Worm (Caenorhabditis elegans) whole organism, mixed stage, embryonic: ENCODE results near the gene AC3.5.

Experiments
- M03D4.4 ChIP-seq: sonication (generic microtip); optimal IDR thresholded peaks from 2 replicates; lab custom pipeline; 2017; ENCODE audit warnings: mild to moderate bottlenecking, missing genetic modification characterization, missing compliant biosample characterization
- bed-3 ChIP-seq: fragments of 200-800 bp; sonication (Bioruptor generic); optimal IDR thresholded peaks from 3 replicates; lab custom pipeline; 2018; ENCODE audit warnings: mild to moderate bottlenecking, missing genetic modification characterization, moderate library complexity, missing compliant biosample characterization
- ceh-39 ChIP-seq: fragments of 150-350 bp; optimal IDR thresholded peaks from 2 replicates; lab custom pipeline; 2014; ENCODE audit warnings: missing biosample characterization, missing genetic modification characterization
- ceh-43 ChIP-seq: fragments of 200-800 bp; sonication (Bioruptor generic); optimal IDR thresholded peaks from 2 replicates; lab custom pipeline; 2018; ENCODE audit warnings: mild to moderate bottlenecking, missing genetic modification characterization, moderate library complexity, missing compliant biosample characterization
- ceh-83 ChIP-seq: fragments of 200-800 bp; sonication (Bioruptor generic); optimal IDR thresholded peaks from 2 replicates; lab custom pipeline; 2018; ENCODE audit warnings: mild to moderate bottlenecking, missing genetic modification characterization, missing compliant biosample characterization
- ces-1 ChIP-seq: fragments of 150-350 bp; optimal IDR thresholded peaks from 2 replicates; lab custom pipeline; 2014; ENCODE audit warnings: missing biosample characterization, missing genetic modification reagents, missing genetic modification characterization
- cnd-1 ChIP-seq: fragments of 200-800 bp; sonication (Bioruptor generic); optimal IDR thresholded peaks from 2 replicates; lab custom pipeline; 2018; ENCODE audit warnings: mild to moderate bottlenecking, missing genetic modification characterization, missing compliant biosample characterization
- drap-1 ChIP-seq: fragments of 200-800 bp; sonication (Bioruptor generic); optimal IDR thresholded peaks from 3 replicates; lab custom pipeline; 2018; ENCODE audit warnings: mild to moderate bottlenecking, missing genetic modification characterization, missing compliant biosample characterization
- elt-1 ChIP-seq: sonication (generic microtip); optimal IDR thresholded peaks from 2 replicates; lab custom pipeline; 2017; ENCODE audit warnings: missing genetic modification characterization, mild to moderate bottlenecking, missing compliant biosample characterization, antibody characterized with exemption, moderate library complexity, borderline replicate concordance; ENCODE audit not compliant: insufficient read depth
- elt-3 ChIP-seq: fragments of 150-350 bp; optimal IDR thresholded peaks from 2 replicates; lab custom pipeline; 2014; ENCODE audit warnings: missing biosample characterization, missing genetic modification characterization
- flh-1 ChIP-seq: fragments of 200-800 bp; sonication (Bioruptor generic); optimal IDR thresholded peaks from 2 replicates; lab custom pipeline; 2018; ENCODE audit warnings: mild to moderate bottlenecking, missing genetic modification characterization, moderate library complexity, missing compliant biosample characterization
- ham-2 ChIP-seq: fragments of 200-800 bp; sonication (Bioruptor generic); optimal IDR thresholded peaks from 2 replicates; lab custom pipeline; 2018; ENCODE audit warnings: mild to moderate bottlenecking, missing genetic modification characterization, missing compliant biosample characterization
- hlh-1 ChIP-seq: fragments of 150-350 bp; optimal IDR thresholded peaks from 2 replicates; lab custom pipeline; 2014; ENCODE audit warnings: missing biosample characterization, missing genetic modification reagents, missing genetic modification characterization
- lin-13 ChIP-seq: fragments of 150-350 bp; optimal IDR thresholded peaks from 2 replicates; lab custom pipeline; 2014; ENCODE audit warnings: missing biosample characterization, missing genetic modification characterization
- lin-32 ChIP-seq: fragments of 200-800 bp; sonication (Bioruptor generic); optimal IDR thresholded peaks from 2 replicates; lab custom pipeline; 2018; ENCODE audit warnings: mild to moderate bottlenecking, missing genetic modification characterization, missing compliant biosample characterization
- lsy-2 ChIP-seq: fragments of 150-350 bp; optimal IDR thresholded peaks from 2 replicates; lab custom pipeline; 2014; ENCODE audit warnings: missing biosample characterization, missing genetic modification characterization
- mab-5 ChIP-seq: fragments of 150-350 bp; optimal IDR thresholded peaks from 2 replicates; lab custom pipeline; 2014; ENCODE audit warnings: missing biosample characterization, missing genetic modification characterization
- mep-1 ChIP-seq: fragments of 150-350 bp; optimal IDR thresholded peaks from 2 replicates; lab custom pipeline; 2017; ENCODE audit warnings: missing biosample characterization, missing genetic modification reagents, missing genetic modification characterization, inconsistent platforms
- mls-2 ChIP-seq: sonication (generic microtip); optimal IDR thresholded peaks from 2 replicates; lab custom pipeline; 2016; ENCODE audit warnings: mild to moderate bottlenecking, missing genetic modification characterization, moderate library complexity, missing compliant biosample characterization
- nhr-12 ChIP-seq: fragments of 150-350 bp; optimal IDR thresholded peaks from 2 replicates; lab custom pipeline; 2014; ENCODE audit warnings: missing biosample characterization, missing genetic modification characterization
- nhr-2 ChIP-seq: fragments of 150-350 bp; optimal IDR thresholded peaks from 2 replicates; lab custom pipeline; 2014; ENCODE audit warnings: missing biosample characterization, missing genetic modification characterization
- nhr-237 ChIP-seq: fragments of 150-350 bp; optimal IDR thresholded peaks from 2 replicates; lab custom pipeline; 2014; ENCODE audit warnings: missing biosample characterization, missing genetic modification characterization
- nhr-28 ChIP-seq: fragments of 150-350 bp; optimal IDR thresholded peaks from 2 replicates; lab custom pipeline; 2014; ENCODE audit warnings: missing biosample characterization, missing genetic modification characterization
- nhr-76 ChIP-seq: sonication (generic microtip); optimal IDR thresholded peaks from 2 replicates; lab custom pipeline; 2017; ENCODE audit warnings: missing biosample characterization, missing genetic modification characterization
- pha-4 ChIP-seq: fragments of 150-350 bp; optimal IDR thresholded peaks from 2 replicates; lab custom pipeline; 2018; ENCODE audit warnings: missing biosample characterization, missing genetic modification reagents, missing genetic modification characterization
- sem-2 ChIP-seq: fragments of 200-800 bp; sonication (Bioruptor generic); optimal IDR thresholded peaks from 2 replicates; lab custom pipeline; 2018; ENCODE audit warnings: mild to moderate bottlenecking, missing genetic modification characterization, missing compliant biosample characterization
- snpc-4 ChIP-seq: fragments of 150-350 bp; optimal IDR thresholded peaks from 2 replicates; lab custom pipeline; 2014; ENCODE audit warnings: missing biosample characterization, missing genetic modification characterization
- sptf-1 ChIP-seq: sonication (generic microtip); optimal IDR thresholded peaks from 2 replicates; lab custom pipeline; 2017; ENCODE audit warnings: mild to moderate bottlenecking, missing genetic modification characterization, moderate library complexity, missing compliant biosample characterization
- tbx-8 ChIP-seq: fragments of 200-800 bp; sonication (Bioruptor generic); optimal IDR thresholded peaks from 2 replicates; lab custom pipeline; 2018; ENCODE audit warnings: mild to moderate bottlenecking, missing genetic modification characterization, moderate library complexity, missing compliant biosample characterization
- unc-120 ChIP-seq: sonication (generic microtip); optimal IDR thresholded peaks from 2 replicates; lab custom pipeline; 2017; ENCODE audit warnings: missing genetic modification characterization, missing compliant biosample characterization; ENCODE audit not compliant: poor library complexity, severe bottlenecking
- unc-62 ChIP-seq: fragments of 150-350 bp; optimal IDR thresholded peaks from 2 replicates; lab custom pipeline; 2014; ENCODE audit warnings: missing biosample characterization, missing genetic modification reagents, missing genetic modification characterization
- zip-8 ChIP-seq: fragments of 150-350 bp; optimal IDR thresholded peaks from 2 replicates; lab custom pipeline; 2014; ENCODE audit warnings: missing biosample characterization, missing genetic modification characterization
- ztf-11 ChIP-seq: fragments of 150-350 bp; optimal IDR thresholded peaks from 2 replicates; lab custom pipeline; 2014; ENCODE audit warnings: missing biosample characterization, missing genetic modification characterization

The AC3.5 gene

ce11 chrV:10414610-10415009 lies 26.3 kb downstream of the AC3.5 start, which contains the start of gene F15H10.9:
Gene F15H10.9 (minus strand): TSS chrV:10414710.
- no peak for TF ChIP-seq pha-4
- TF ChIP-seq zip-8 (tag; lab: Kevin White, UChicago): no peak
- TF ChIP-seq bed-3: no peak
- no peak for TF ChIP-seq unc-120 (tag; lab: Kevin White, UChicago)
- TF ChIP-seq nhr-28 (tag; lab: Kevin White, UChicago): no peak
- TF ChIP-seq lin-13 (tag; lab: Kevin White, UChicago): no peak
- no peak for TF ChIP-seq nhr-12 (tag; lab: Kevin White, UChicago)
- no peak for TF ChIP-seq nhr-76 (tag; lab: Kevin White, UChicago)
- no peak for TF ChIP-seq elt-1
- no peak for TF ChIP-seq hlh-1 (tag; lab: Kevin White, UChicago)

- TF ChIP-seq ceh-83 (no peak), ham-2 (GFP tag; lab: Kevin White, UChicago) (no peak), elt-1 (no peak), lsy-2 (tag; lab: Kevin White, UChicago) (no peak), lin-13 (tag; lab: Kevin White, UChicago) (no peak), mep-1 (no peak), sptf-1 (tag; lab: Kevin White, UChicago) (no peak), ceh-43 (no peak), drap-1 (no peak), sem-2 (GFP tag; lab: Kevin White, UChicago) (no peak), snpc-4 (tag; lab: Kevin White, UChicago) (no peak), nhr-28 (tag; lab: Kevin White, UChicago) (no peak), nhr-76 (tag; lab: Kevin White, UChicago) (no peak)
Observed at ce11 chrV:10416925-10417324, 28.6 kb downstream of the AC3.5 start, which contains the start of gene F15H10.10. Gene F15H10.10 (minus strand): TSS chrV:10417025.

ce11 chrV:10418961-10419360 lies 30.6 kb downstream of the AC3.5 start, which contains the start of gene F15H10.5:
Gene F15H10.5 (minus strand): TSS chrV:10419061.
- TF ChIP-seq nhr-76 (tag; lab: Kevin White, UChicago) (no peak), elt-3 (no peak), flh-1 (no peak), ham-2 (GFP tag; lab: Kevin White, UChicago) (no peak), pha-4 (no peak), mab-5 (tag; lab: Kevin White, UChicago) (no peak), lin-32 (GFP tag; lab: Kevin White, UChicago) (no peak), nhr-12 (tag; lab: Kevin White, UChicago) (no peak), sptf-1 (tag; lab: Kevin White, UChicago) (no peak), snpc-4 (tag; lab: Kevin White, UChicago) (no peak), mls-2 (tag; lab: Kevin White, UChicago) (no peak), ceh-83 (no peak)

- TF ChIP-seq ces-1 (no peak), mep-1 (no peak), unc-62 (no peak), M03D4.4 (tag; lab: Kevin White, UChicago) (no peak), drap-1 (no peak), unc-120 (tag; lab: Kevin White, UChicago) (no peak), ceh-39 (tag; lab: Kevin White, UChicago) (no peak), nhr-28 (tag; lab: Kevin White, UChicago) (no peak), lin-32 (GFP tag; lab: Kevin White, UChicago) (no peak), ztf-11 (tag; lab: Kevin White, UChicago) (no peak), nhr-76 (tag; lab: Kevin White, UChicago) (no peak), hlh-1 (tag; lab: Kevin White, UChicago) (no peak), ceh-43 (no peak), ceh-83 (no peak), mab-5 (tag; lab: Kevin White, UChicago) (no peak), nhr-2 (tag; lab: Kevin White, UChicago) (no peak)
Observed at ce11 chrV:10421802-10422201, 33.5 kb downstream of the AC3.5 start, which contains the start of gene col-13. Gene col-13 (minus strand): TSS chrV:10421902.

- TF ChIP-seq tbx-8 (GFP tag; lab: Kevin White, UChicago): no peak
- TF ChIP-seq mep-1: no peak
- TF ChIP-seq elt-3: no peak
- no peak for TF ChIP-seq mls-2 (tag; lab: Kevin White, UChicago)
- TF ChIP-seq M03D4.4 (tag; lab: Kevin White, UChicago): no peak
- TF ChIP-seq bed-3: no peak
- TF ChIP-seq ceh-39 (tag; lab: Kevin White, UChicago): no peak
- no peak for TF ChIP-seq pha-4
- TF ChIP-seq nhr-28 (tag; lab: Kevin White, UChicago): no peak
- no peak for TF ChIP-seq drap-1
- no peak for TF ChIP-seq lin-32 (GFP tag; lab: Kevin White, UChicago)
- no peak for TF ChIP-seq mab-5 (tag; lab: Kevin White, UChicago)
- no peak for TF ChIP-seq nhr-237 (tag; lab: Kevin White, UChicago)
- TF ChIP-seq ces-1: no peak
- TF ChIP-seq nhr-12 (tag; lab: Kevin White, UChicago): no peak
- TF ChIP-seq ztf-11 (tag; lab: Kevin White, UChicago): no peak
- TF ChIP-seq cnd-1 (tag; lab: Kevin White, UChicago): no peak
- no peak for TF ChIP-seq nhr-2 (tag; lab: Kevin White, UChicago)
- TF ChIP-seq flh-1: no peak
Observed at ce11 chrV:10423511-10423910, 35.2 kb downstream of the AC3.5 start.
